Worm (Caenorhabditis elegans) whole organism, L3 larva: Measurements from ENCODE around the gene clec-136.

Experiments used
- ama-1 ChIP-seq: fragments of 150-350 bp; optimal IDR thresholded peaks from 2 replicates; lab custom pipeline; 2018
- ceh-28 ChIP-seq: fragments of 150-350 bp; optimal IDR thresholded peaks from 2 replicates; lab custom pipeline; 2014; ENCODE audit warnings: missing biosample characterization, missing genetic modification reagents, missing genetic modification characterization
- mdl-1 ChIP-seq: fragments of 150-350 bp; optimal IDR thresholded peaks from 2 replicates; lab custom pipeline; 2014; ENCODE audit warnings: missing biosample characterization, missing genetic modification characterization
- nfya-1 ChIP-seq: sonication (generic microtip); optimal IDR thresholded peaks from 2 replicates; lab custom pipeline; 2017; ENCODE audit warnings: missing genetic modification characterization, mild to moderate bottlenecking, missing compliant biosample characterization, antibody characterized with exemption, moderate library complexity; ENCODE audit not compliant: insufficient read depth
- nhr-11 ChIP-seq: fragments of 150-350 bp; optimal IDR thresholded peaks from 2 replicates; lab custom pipeline; 2014; ENCODE audit warnings: missing biosample characterization, missing genetic modification characterization
- nhr-23 ChIP-seq: fragments of 150-350 bp; optimal IDR thresholded peaks from 2 replicates; lab custom pipeline; 2014; ENCODE audit warnings: missing biosample characterization, missing genetic modification reagents, missing genetic modification characterization
- nhr-25 ChIP-seq: sonication (generic microtip); optimal IDR thresholded peaks from 2 replicates; lab custom pipeline; 2017; ENCODE audit warnings: missing biosample characterization, missing genetic modification characterization
- nhr-28 ChIP-seq: fragments of 150-350 bp; optimal IDR thresholded peaks from 2 replicates; lab custom pipeline; 2014; ENCODE audit warnings: missing biosample characterization, missing genetic modification characterization
- skn-1 ChIP-seq: fragments of 150-350 bp; optimal IDR thresholded peaks from 2 replicates; lab custom pipeline; 2014; ENCODE audit warnings: missing biosample characterization, missing genetic modification characterization
- unc-62 ChIP-seq: fragments of 150-350 bp; sonication (generic microtip); optimal IDR thresholded peaks from 4 replicates; lab custom pipeline; 2014; ENCODE audit warnings: missing biosample characterization, missing genetic modification reagents, missing genetic modification characterization
- zag-1 ChIP-seq: fragments of 150-350 bp; optimal IDR thresholded peaks from 2 replicates; lab custom pipeline; 2014; ENCODE audit warnings: missing biosample characterization, missing genetic modification characterization
- ztf-4 ChIP-seq: fragments of 150-350 bp; optimal IDR thresholded peaks from 2 replicates; lab custom pipeline; 2014; ENCODE audit warnings: missing biosample characterization, missing genetic modification characterization

DNA sequence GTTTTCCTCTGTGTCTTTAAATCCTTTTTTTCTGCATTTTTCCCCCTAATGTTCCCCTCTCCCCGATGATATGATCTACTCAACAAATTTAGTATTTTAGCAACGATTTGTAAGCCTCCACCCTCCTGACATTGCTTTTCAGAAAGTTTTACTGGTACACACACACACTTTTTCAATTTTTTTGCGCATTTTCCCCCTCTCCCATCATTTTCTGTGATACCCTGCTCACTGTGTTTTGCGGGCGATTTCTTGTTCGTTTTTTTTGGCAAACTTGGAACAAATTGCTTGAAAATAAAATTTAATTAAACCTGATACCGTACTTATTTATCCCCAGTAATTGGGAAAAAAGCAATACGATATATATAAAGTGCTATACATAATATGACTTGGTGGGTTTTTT, 25.7 kb downstream of the clec-136 start:
- TF ChIP-seq nhr-23 (no peak), mdl-1 (no peak), ama-1 (no peak), zag-1 (tag; lab: Kevin White, UChicago) (no peak), ztf-4 (tag; lab: Kevin White, UChicago) (no peak), nfya-1 (tag; lab: Kevin White, UChicago) (no peak), skn-1 (tag; lab: Kevin White, UChicago) (no peak), nhr-28 (tag; lab: Kevin White, UChicago) (no peak), nhr-11 (tag; lab: Kevin White, UChicago) (no peak), ceh-28 (tag; lab: Kevin White, UChicago) (no peak), unc-62 (GFP tag; lab: Kevin White, UChicago) (no peak), nhr-25 (tag; lab: Kevin White, UChicago) (no peak)
